Worm (Caenorhabditis elegans) whole organism, L3 larva: ENCODE results near the gene F56D2.3.

Experiments
- ceh-16 ChIP-seq: sonication (generic microtip); optimal IDR thresholded peaks from 2 replicates; lab custom pipeline; 2017; ENCODE audit warnings: missing biosample characterization, missing genetic modification characterization
- nhr-67 ChIP-seq: fragments of 150-350 bp; optimal IDR thresholded peaks from 2 replicates; lab custom pipeline; 2014; ENCODE audit warnings: missing biosample characterization, missing genetic modification characterization

ce11 chrIII:5585711-5586110 lies 964 bp downstream of the F56D2.3 start:
- TF ChIP-seq ceh-16 (tag; lab: Kevin White, UChicago) (no peak), nhr-67 (tag; lab: Kevin White, UChicago) (no peak)
